Worm (Caenorhabditis elegans): ENCODE data around the gene C06B3.6.

- TF ChIP-seq dao-5 (tag; optimal IDR thresholded peaks at IDR 0.05), result no peak
- no peak for TF ChIP-seq him-1 (tag; optimal IDR thresholded peaks at IDR 0.05)
Observed at ce11 chrV:13898356-13898755, 10.4 kb downstream of the C06B3.6 start, which contains the start of gene cyp-35C1.

Data from whole organism, L4/young adult.